Fruit fly (Drosophila melanogaster) whole organism, adult: ENCODE measurements around the gene Mcm10.

ENCODE experiments used
- CG11617 ChIP-seq: fragments of 200-800 bp; sonication (Bioruptor generic); optimal IDR thresholded peaks from 2 replicates; lab custom pipeline; 2017; ENCODE audit warnings: mild to moderate bottlenecking, missing biosample characterization, missing genetic modification reagents, missing genetic modification characterization
- CG12768 ChIP-seq: fragments of 200-800 bp; sonication (Bioruptor generic); optimal IDR thresholded peaks from 2 replicates; lab custom pipeline; 2017; ENCODE audit warnings: missing biosample characterization, missing genetic modification characterization, mild to moderate bottlenecking, moderate library complexity, missing genetic modification reagents
- CG33017 ChIP-seq: fragments of 200-800 bp; sonication (Bioruptor generic); optimal IDR thresholded peaks from 2 replicates; lab custom pipeline; 2018; ENCODE audit warnings: missing biosample characterization, mild to moderate bottlenecking, missing genetic modification characterization, moderate library complexity
- CG5204 ChIP-seq: fragments of 200-800 bp; sonication (Bioruptor generic); optimal IDR thresholded peaks from 2 replicates; lab custom pipeline; 2016; ENCODE audit warnings: missing biosample characterization, missing genetic modification characterization
- Clk ChIP-seq: fragments of 200-800 bp; sonication (Bioruptor generic); optimal IDR thresholded peaks from 2 replicates; lab custom pipeline; 2017; ENCODE audit warnings: missing biosample characterization, missing genetic modification characterization
- Crg-1 ChIP-seq: fragments of 200-800 bp; sonication (Bioruptor generic); optimal IDR thresholded peaks from 2 replicates; lab custom pipeline; 2016; ENCODE audit warnings: missing biosample characterization, missing genetic modification characterization
- Hr96 ChIP-seq: fragments of 200-800 bp; sonication (Bioruptor generic); optimal IDR thresholded peaks from 2 replicates; lab custom pipeline; 2016; ENCODE audit warnings: missing biosample characterization, missing genetic modification characterization
- bab1 ChIP-seq: fragments of 200-800 bp; sonication (Bioruptor generic); optimal IDR thresholded peaks from 3 replicates; lab custom pipeline; 2019; ENCODE audit warnings: missing biosample characterization, mild to moderate bottlenecking, missing genetic modification characterization, moderate library complexity
- cnc ChIP-seq, 2 experiments: fragments of >200 bp; optimal IDR thresholded peaks; 2 replicates each; lab custom pipeline; 2017
- kay ChIP-seq: fragments of 200-800 bp; sonication (Bioruptor generic); peaks from one replicate; lab custom pipeline; 2016; ENCODE audit warnings: missing biosample characterization, missing genetic modification characterization, borderline replicate concordance
- tj ChIP-seq: fragments of 200-800 bp; sonication (Bioruptor generic); optimal IDR thresholded peaks from 3 replicates; lab custom pipeline; 2017; ENCODE audit warnings: missing biosample characterization, mild to moderate bottlenecking, missing genetic modification characterization, moderate library complexity
- toe ChIP-seq: fragments of 200-800 bp; sonication (Bioruptor generic); optimal IDR thresholded peaks from 2 replicates; lab custom pipeline; 2016; ENCODE audit warnings: missing biosample characterization, missing genetic modification characterization

dm6 chr2L:21200275-21200674 lies 20.5 kb downstream of the Mcm10 start, which contains the start of gene CG31624:
- TF ChIP-seq CG11617 (no peak), toe (GFP tag; lab: Kevin White, UChicago) (no peak), CG5204 (no peak), tj (GFP tag; lab: Kevin White, UChicago) (no peak), bab1 (GFP tag; lab: Kevin White, UChicago) (no peak), cnc (optimal IDR thresholded peaks at IDR 0.05; lab: Kevin White, UChicago) (no peak), Hr96 (GFP tag; lab: Kevin White, UChicago) (no peak), Crg-1 (GFP tag; lab: Kevin White, UChicago) (no peak), kay (no peak), Clk (no peak), CG33017 (tag; lab: Kevin White, UChicago) (no peak), CG12768 (GFP tag; lab: Kevin White, UChicago) (no peak)
